Fruit fly (Drosophila melanogaster) Kc167 (cell line): ENCODE measurements around the gene CG31809.

ENCODE experiments used
- Sin3A ChIP-seq: fragments of >200 bp; optimal IDR thresholded peaks from 2 replicates; lab custom pipeline; 2018; ENCODE audit warnings: missing external identifiers
- insv ChIP-seq: fragments of >200 bp; optimal IDR thresholded peaks from 3 replicates; lab custom pipeline; 2018; ENCODE audit warnings: missing external identifiers
- psq ChIP-seq: fragments of >200 bp; optimal IDR thresholded peaks from 2 replicates; lab custom pipeline; 2017; ENCODE audit warnings: missing external identifiers

dm6 chr2L:16902003-16902402, 43.5 kb upstream of the CG31809 start, which contains the start of gene CG12288:
- TF ChIP-seq insv (lab: Kevin White, UChicago): no peak
- no peak for TF ChIP-seq psq
- no peak for TF ChIP-seq Sin3A (lab: Kevin White, UChicago)
